Fruit fly (Drosophila melanogaster): Measurements from ENCODE around the gene rg.

The rg gene

dm6 chrX:5091154-5091553, 5.6 kb downstream of the rg start:
- no peak for TF ChIP-seq CG17801 (GFP tag; optimal IDR thresholded peaks at IDR 0.05; ENCODE audit: partially characterized antibody)

dm6 chrX:5091757-5092348, 6.3 kb downstream of the rg start:
- TF ChIP-seq CG17801 (GFP tag; optimal IDR thresholded peaks at IDR 0.05; ENCODE audit: partially characterized antibody), result no peak

dm6 chrX:5093924-5094323, 8.4 kb downstream of the rg start:
- no peak for TF ChIP-seq CG17801 (GFP tag; optimal IDR thresholded peaks at IDR 0.05; ENCODE audit: partially characterized antibody)

dm6 chrX:5094387-5094786, 8.8 kb downstream of the rg start:
- TF ChIP-seq CG17801 (GFP tag; optimal IDR thresholded peaks at IDR 0.05; ENCODE audit: partially characterized antibody), result no peak

- no peak for TF ChIP-seq CG17801 (GFP tag; optimal IDR thresholded peaks at IDR 0.05; ENCODE audit: partially characterized antibody)
Measured at dm6 chrX:5095620-5096019, 10.1 kb downstream of the rg start.

dm6 chrX:5113091-5113490, 27.5 kb downstream of the rg start:
- no peak for TF ChIP-seq CG17801 (GFP tag; optimal IDR thresholded peaks at IDR 0.05; ENCODE audit: partially characterized antibody)

- no peak for TF ChIP-seq CG17801 (GFP tag; optimal IDR thresholded peaks at IDR 0.05; ENCODE audit: partially characterized antibody)
Measured at dm6 chrX:5131598-5131997, 46.0 kb downstream of the rg start, which contains the start of gene Rpn13R. Gene Rpn13R, plus strand, starts transcription at chrX:5131898.

dm6 chrX:5143810-5144209, 58.3 kb downstream of the rg start:
- no peak for TF ChIP-seq CG17801 (GFP tag; optimal IDR thresholded peaks at IDR 0.05; ENCODE audit: partially characterized antibody)

dm6 chrX:5152888-5153287, 67.3 kb downstream of the rg start:
- no peak for TF ChIP-seq CG17801 (GFP tag; optimal IDR thresholded peaks at IDR 0.05; ENCODE audit: partially characterized antibody)

- no peak for TF ChIP-seq CG17801 (GFP tag; optimal IDR thresholded peaks at IDR 0.05; ENCODE audit: partially characterized antibody)
Measured at dm6 chrX:5164924-5165323, 79.4 kb downstream of the rg start.

dm6 chrX:5168193-5168592, 82.6 kb downstream of the rg start:
- TF ChIP-seq CG17801 (GFP tag; optimal IDR thresholded peaks at IDR 0.05; ENCODE audit: partially characterized antibody), result no peak

dm6 chrX:5182269-5182668, 96.7 kb downstream of the rg start, which contains the start of gene CG5062:
Gene CG5062, minus strand, starts transcription at chrX:5182369.
- TF ChIP-seq CG17801 (GFP tag; optimal IDR thresholded peaks at IDR 0.05; ENCODE audit: partially characterized antibody), result no peak

- no peak for TF ChIP-seq CG17801 (GFP tag; optimal IDR thresholded peaks at IDR 0.05; ENCODE audit: partially characterized antibody)
Measured at dm6 chrX:5187121-5187520, 101.6 kb downstream of the rg start.

- no peak for TF ChIP-seq CG17801 (GFP tag; optimal IDR thresholded peaks at IDR 0.05; ENCODE audit: partially characterized antibody)
Measured at dm6 chrX:5189312-5189711, 103.8 kb downstream of the rg start.

- TF ChIP-seq CG17801 (GFP tag; optimal IDR thresholded peaks at IDR 0.05; ENCODE audit: partially characterized antibody), result no peak
Measured at dm6 chrX:5203674-5204073, 118.1 kb downstream of the rg start.

- no peak for TF ChIP-seq CG17801 (GFP tag; optimal IDR thresholded peaks at IDR 0.05; ENCODE audit: partially characterized antibody)
Measured at dm6 chrX:5206152-5206551, 120.6 kb downstream of the rg start.

- TF ChIP-seq CG17801 (GFP tag; optimal IDR thresholded peaks at IDR 0.05; ENCODE audit: partially characterized antibody), result no peak
Measured at dm6 chrX:5285835-5286234, 200.3 kb downstream of the rg start.

Data from ovary, adult (tissue).